Fruit fly (Drosophila melanogaster) Kc167 (cell line): Measurements from ENCODE around the gene CG11997.

Experiments
- Myc ChIP-seq: fragments of >200 bp; optimal IDR thresholded peaks from 2 replicates; lab custom pipeline; 2017; ENCODE audit warnings: missing external identifiers
- Sin3A ChIP-seq: fragments of >200 bp; optimal IDR thresholded peaks from 2 replicates; lab custom pipeline; 2018; ENCODE audit warnings: missing external identifiers
- h ChIP-seq: fragments of >200 bp; optimal IDR thresholded peaks from 3 replicates; lab custom pipeline; 2018; ENCODE audit warnings: missing external identifiers
- insv ChIP-seq: fragments of >200 bp; optimal IDR thresholded peaks from 3 replicates; lab custom pipeline; 2018; ENCODE audit warnings: missing external identifiers
- psq ChIP-seq: fragments of >200 bp; optimal IDR thresholded peaks from 2 replicates; lab custom pipeline; 2017; ENCODE audit warnings: missing external identifiers
- ttk ChIP-seq: sonication (Bioruptor generic); optimal IDR thresholded peaks from 2 replicates; lab custom pipeline; 2017; ENCODE audit warnings: missing external identifiers

Gene CG11997

dm6 chr3R:9217607-9218006 is 40.3 kb downstream of the CG11997 start:
- TF ChIP-seq Sin3A (lab: Kevin White, UChicago) (no peak), insv (no peak), h (lab: Kevin White, UChicago) (no peak), psq (lab: Kevin White, UChicago) (no peak), Myc (lab: Kevin White, UChicago) (no peak)

dm6 chr3R:9220064-9220864 is 42.9 kb downstream of the CG11997 start:
- TF ChIP-seq psq (lab: Kevin White, UChicago) (no peak), h (lab: Kevin White, UChicago) (no peak), insv (no peak), ttk (lab: Kevin White, UChicago) (no peak), Myc (lab: Kevin White, UChicago) (no peak), Sin3A (lab: Kevin White, UChicago) (no peak)

- no peak for TF ChIP-seq insv
- no peak for TF ChIP-seq Sin3A (lab: Kevin White, UChicago)
- TF ChIP-seq h (lab: Kevin White, UChicago): no peak
- TF ChIP-seq ttk (lab: Kevin White, UChicago): no peak
- TF ChIP-seq psq (lab: Kevin White, UChicago): no peak
- TF ChIP-seq Myc (lab: Kevin White, UChicago): no peak
Observed at dm6 chr3R:9222355-9222754, 45.0 kb downstream of the CG11997 start.

dm6 chr3R:9224807-9225206 is 47.5 kb downstream of the CG11997 start:
- TF ChIP-seq Sin3A (lab: Kevin White, UChicago) (no peak), ttk (lab: Kevin White, UChicago) (no peak), psq (lab: Kevin White, UChicago) (no peak), Myc (lab: Kevin White, UChicago) (no peak), insv (no peak), h (lab: Kevin White, UChicago) (no peak)

dm6 chr3R:9226146-9226545 is 48.8 kb downstream of the CG11997 start:
- TF ChIP-seq Sin3A (lab: Kevin White, UChicago) (no peak), Myc (lab: Kevin White, UChicago) (no peak), h (lab: Kevin White, UChicago) (no peak), insv (no peak), psq (lab: Kevin White, UChicago) (no peak), ttk (lab: Kevin White, UChicago) (no peak)

dm6 chr3R:9226701-9227313 is 49.5 kb downstream of the CG11997 start:
- TF ChIP-seq Sin3A (lab: Kevin White, UChicago): no peak
- TF ChIP-seq Myc (lab: Kevin White, UChicago): no peak
- no peak for TF ChIP-seq psq (lab: Kevin White, UChicago)
- TF ChIP-seq h (lab: Kevin White, UChicago): no peak
- TF ChIP-seq insv: no peak
- TF ChIP-seq ttk (lab: Kevin White, UChicago): no peak

- TF ChIP-seq insv: no peak
- no peak for TF ChIP-seq Sin3A (lab: Kevin White, UChicago)
- TF ChIP-seq psq (lab: Kevin White, UChicago): no peak
- TF ChIP-seq h (lab: Kevin White, UChicago): no peak
- TF ChIP-seq Myc (lab: Kevin White, UChicago): no peak
- TF ChIP-seq ttk (lab: Kevin White, UChicago): no peak
Observed at dm6 chr3R:9227330-9227729, 50.0 kb downstream of the CG11997 start.

dm6 chr3R:9227944-9228343 is 50.6 kb downstream of the CG11997 start:
- no peak for TF ChIP-seq h (lab: Kevin White, UChicago)
- no peak for TF ChIP-seq ttk (lab: Kevin White, UChicago)
- no peak for TF ChIP-seq insv
- TF ChIP-seq Myc (lab: Kevin White, UChicago): no peak
- TF ChIP-seq Sin3A (lab: Kevin White, UChicago): no peak
- no peak for TF ChIP-seq psq (lab: Kevin White, UChicago)
